Worm (Caenorhabditis elegans) whole organism, L4/young adult: ENCODE measurements around the gene T10H10.2.

ENCODE experiments used
- W03F9.2 ChIP-seq: fragments of 150-350 bp; optimal IDR thresholded peaks from 2 replicates; lab custom pipeline; 2014; ENCODE audit warnings: missing biosample characterization, missing genetic modification characterization
- dao-5 ChIP-seq: sonication (generic microtip); optimal IDR thresholded peaks from 2 replicates; lab custom pipeline; 2016; ENCODE audit warnings: missing genotype, missing genetic modification characterization, moderate library complexity, missing compliant biosample characterization
- him-1 ChIP-seq: sonication (generic microtip); optimal IDR thresholded peaks from 2 replicates; lab custom pipeline; 2016; ENCODE audit warnings: missing genotype, missing genetic modification reagents, missing genetic modification characterization, missing compliant biosample characterization

The T10H10.2 gene

ce11 chrX:2301821-2302220 lies 7.3 kb downstream of the T10H10.2 start:
- TF ChIP-seq dao-5, result no peak
- TF ChIP-seq W03F9.2 (tag; lab: Kevin White, UChicago), result no peak
- TF ChIP-seq him-1 (tag; lab: Kevin White, UChicago), result no peak

- TF ChIP-seq dao-5, result no peak
- no peak for TF ChIP-seq him-1 (tag; lab: Kevin White, UChicago)
- no peak for TF ChIP-seq W03F9.2 (tag; lab: Kevin White, UChicago)
Measured at ce11 chrX:2302782-2303181, 8.2 kb downstream of the T10H10.2 start, which contains the start of gene hum-6. Gene hum-6, plus strand, starts transcription at chrX:2303082.

ce11 chrX:2303253-2303652 lies 8.7 kb downstream of the T10H10.2 start:
- TF ChIP-seq him-1 (tag; lab: Kevin White, UChicago) (no peak), W03F9.2 (tag; lab: Kevin White, UChicago) (no peak), dao-5 (no peak)

DNA sequence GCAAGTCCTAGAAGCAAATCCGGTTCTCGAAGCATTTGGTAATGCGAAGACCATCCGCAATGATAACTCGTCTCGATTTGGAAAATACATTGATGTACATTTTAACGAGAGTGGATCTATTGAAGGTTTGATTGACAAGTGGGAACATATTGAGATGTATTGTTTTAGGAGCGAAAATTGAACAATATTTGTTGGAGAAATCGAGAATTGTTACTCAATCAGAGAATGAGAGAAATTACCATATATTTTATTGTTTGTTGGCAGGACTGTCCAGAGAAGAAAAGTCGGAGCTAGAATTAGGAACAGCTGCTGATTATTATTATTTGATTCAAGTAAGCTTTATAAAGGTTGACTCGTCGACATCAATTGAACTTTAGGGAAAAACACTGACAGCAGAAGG lies 9.9 kb downstream of the T10H10.2 start:
- TF ChIP-seq dao-5 (no peak), W03F9.2 (tag; lab: Kevin White, UChicago) (no peak), him-1 (tag; lab: Kevin White, UChicago) (no peak)

- TF ChIP-seq dao-5, result no peak
- TF ChIP-seq W03F9.2 (tag; lab: Kevin White, UChicago), result no peak
- TF ChIP-seq him-1 (tag; lab: Kevin White, UChicago), result no peak
Measured at ce11 chrX:2316205-2316604, 21.7 kb downstream of the T10H10.2 start.

DNA sequence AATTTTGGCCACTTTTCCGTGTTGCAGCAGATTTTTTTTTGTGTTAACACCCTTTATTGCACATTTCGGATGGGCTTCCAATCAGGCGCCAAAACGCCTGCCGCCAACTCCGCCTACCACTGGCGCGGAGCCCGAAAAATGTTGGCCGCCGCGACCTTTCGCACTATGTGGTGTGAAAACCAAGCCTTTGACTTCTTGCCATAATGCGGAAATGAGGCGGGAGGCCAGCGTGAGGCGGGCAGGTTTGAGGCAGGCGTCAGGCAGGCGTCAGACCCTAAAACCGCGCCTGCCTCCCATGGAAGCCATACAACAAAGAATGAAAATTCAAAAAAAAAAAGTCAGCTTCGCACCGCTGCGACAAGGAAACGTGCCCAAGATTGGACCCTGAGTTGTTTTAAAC lies 22.3 kb downstream of the T10H10.2 start:
- TF ChIP-seq W03F9.2 (tag; lab: Kevin White, UChicago), result no peak
- no peak for TF ChIP-seq dao-5
- TF ChIP-seq him-1 (tag; lab: Kevin White, UChicago), result no peak

- TF ChIP-seq W03F9.2 (tag; lab: Kevin White, UChicago) (no peak), dao-5 (no peak), him-1 (tag; lab: Kevin White, UChicago) (no peak)
Measured at ce11 chrX:2317480-2317879, 22.9 kb downstream of the T10H10.2 start.

ce11 chrX:2319238-2319637 lies 24.7 kb downstream of the T10H10.2 start, which contains the start of gene aakg-4:
Gene aakg-4, minus strand, starts transcription at chrX:2319338.
- TF ChIP-seq dao-5 (no peak), him-1 (tag; lab: Kevin White, UChicago) (no peak), W03F9.2 (tag; lab: Kevin White, UChicago) (no peak)

DNA sequence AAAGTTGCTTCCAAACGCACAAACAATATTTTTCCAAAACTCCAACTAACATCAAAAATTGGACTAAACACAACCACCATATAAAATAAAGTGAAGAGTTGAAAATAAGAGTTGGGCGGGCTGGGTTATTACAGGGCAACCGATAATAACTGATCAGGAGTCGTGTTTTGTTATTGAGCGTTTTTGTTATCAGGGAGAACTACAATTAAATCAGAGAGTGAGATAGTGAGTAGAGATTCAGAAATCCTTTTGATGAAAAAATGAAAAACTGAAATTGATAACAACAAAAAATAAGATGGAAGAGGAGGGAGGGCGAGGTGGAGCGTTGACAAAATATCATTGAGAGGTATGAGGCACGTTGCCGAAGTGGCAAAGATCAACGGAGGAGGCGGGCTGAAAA lies 26.0 kb downstream of the T10H10.2 start:
- TF ChIP-seq him-1 (tag; lab: Kevin White, UChicago) (no peak), dao-5 (no peak), W03F9.2 (tag; lab: Kevin White, UChicago) (no peak)

ce11 chrX:2321758-2322157 lies 27.2 kb downstream of the T10H10.2 start:
- TF ChIP-seq W03F9.2 (tag; lab: Kevin White, UChicago) (no peak), him-1 (tag; lab: Kevin White, UChicago) (no peak), dao-5 (no peak)

DNA sequence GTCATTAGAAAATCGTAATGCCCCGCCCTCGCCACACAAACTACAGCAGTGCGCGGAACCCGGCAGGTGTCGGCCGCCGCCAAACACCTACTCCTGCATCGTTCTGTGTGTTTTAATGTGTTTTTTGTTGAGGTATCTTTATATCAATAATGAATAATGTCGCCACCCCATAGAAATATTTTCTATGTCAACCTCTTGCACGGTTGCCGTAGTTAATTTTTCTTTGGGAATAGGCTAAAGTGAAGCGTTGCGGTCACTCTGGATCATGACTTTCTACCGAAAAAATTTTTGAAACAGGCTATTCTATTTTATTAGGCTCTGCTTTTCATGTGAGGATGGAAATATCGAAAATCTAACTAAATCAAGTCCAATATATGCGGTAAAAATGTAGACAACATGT lies 34.3 kb downstream of the T10H10.2 start:
- TF ChIP-seq him-1 (tag; lab: Kevin White, UChicago) (no peak), W03F9.2 (tag; lab: Kevin White, UChicago) (no peak), dao-5 (no peak)

DNA sequence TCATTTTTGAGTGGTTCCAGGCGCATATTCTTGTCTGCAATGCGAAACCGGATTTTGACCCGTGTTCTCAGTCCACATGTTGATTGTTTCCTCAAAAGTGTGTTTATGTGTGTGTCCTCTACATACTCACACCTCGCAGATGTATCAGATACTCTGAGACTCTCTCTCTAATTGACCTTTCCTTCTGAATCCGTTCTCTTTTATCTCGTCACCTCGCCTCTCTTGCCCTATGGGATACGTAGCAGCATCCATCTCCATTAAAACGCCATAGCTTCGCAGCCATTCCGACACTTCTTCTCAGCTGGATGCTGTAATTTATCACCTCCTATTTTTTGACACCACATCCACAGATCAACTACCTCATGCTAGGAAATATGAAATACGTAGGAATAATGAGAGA lies 35.9 kb downstream of the T10H10.2 start:
- TF ChIP-seq dao-5, result no peak
- TF ChIP-seq W03F9.2 (tag; lab: Kevin White, UChicago), result no peak
- TF ChIP-seq him-1 (tag; lab: Kevin White, UChicago), result no peak

ce11 chrX:2335384-2335783 lies 40.8 kb downstream of the T10H10.2 start, which contains the start of gene T01B6.1:
Gene T01B6.1, plus strand, starts transcription at chrX:2335684.
- TF ChIP-seq dao-5 (no peak), him-1 (tag; lab: Kevin White, UChicago) (no peak), W03F9.2 (tag; lab: Kevin White, UChicago) (no peak)

DNA sequence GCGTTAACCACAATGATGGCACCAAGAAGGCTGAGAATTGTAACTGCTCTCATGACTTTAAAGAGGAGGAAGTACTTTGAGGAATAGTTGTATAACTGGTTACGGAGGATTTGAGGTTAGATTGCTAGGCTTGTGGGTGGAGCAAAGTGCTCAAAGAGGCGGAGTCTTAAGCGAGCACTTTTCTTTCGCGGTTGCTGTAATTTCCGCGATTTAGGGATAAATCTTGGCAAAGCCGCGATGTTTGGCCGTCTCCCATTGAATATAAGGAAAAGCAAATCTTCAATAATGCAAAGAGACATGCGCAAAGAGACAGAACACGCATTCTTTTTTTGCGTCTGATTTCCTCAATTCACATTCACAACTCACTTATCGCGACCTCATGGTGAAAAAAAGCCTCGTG lies 43.7 kb downstream of the T10H10.2 start, which contains the start of gene nlp-45:
Gene nlp-45, minus strand, starts transcription at position 101 of the 400 bp plus-strand sequence.
- TF ChIP-seq dao-5 (no peak), him-1 (tag; lab: Kevin White, UChicago) (no peak), W03F9.2 (tag; lab: Kevin White, UChicago) (no peak)

DNA sequence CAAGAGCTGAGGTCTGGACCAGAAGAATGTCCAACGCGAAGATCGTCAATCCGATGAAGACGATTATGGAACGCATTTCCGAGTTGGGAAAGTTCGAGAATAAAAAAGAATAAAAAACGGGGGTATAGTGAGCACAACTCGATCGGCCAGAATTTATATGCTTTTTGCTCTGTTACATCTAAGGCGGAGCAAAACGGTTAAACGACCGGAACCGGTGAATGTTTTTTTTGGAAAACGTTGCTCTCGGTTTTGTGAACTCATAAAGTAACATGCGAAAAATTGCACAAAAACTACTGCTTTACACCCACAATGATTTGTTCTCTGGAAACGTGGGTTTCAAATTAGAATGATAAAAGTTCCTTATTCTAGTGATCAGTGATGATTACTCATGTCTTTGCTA lies 47.4 kb downstream of the T10H10.2 start, which contains the start of gene nlp-22:
Gene nlp-22, minus strand, starts transcription at position 101 of the 400 bp plus-strand sequence.
- TF ChIP-seq W03F9.2 (tag; lab: Kevin White, UChicago) (no peak), dao-5 (no peak), him-1 (tag; lab: Kevin White, UChicago) (no peak)
